Worm (Caenorhabditis elegans): ENCODE results near the gene C44C1.1.

- TF ChIP-seq fos-1 (tag; optimal IDR thresholded peaks at IDR 0.05): no peak
- TF ChIP-seq lin-39 (tag; optimal IDR thresholded peaks at IDR 0.05): no peak
- TF ChIP-seq unc-62 (GFP tag; optimal IDR thresholded peaks at IDR 0.05 in 1 of 2): no peak
- TF ChIP-seq unc-62 (tag; optimal IDR thresholded peaks at IDR 0.05): no peak
- TF ChIP-seq fkh-10 (GFP tag; optimal IDR thresholded peaks at IDR 0.05): no peak
- no peak for TF ChIP-seq daf-16 (GFP tag; optimal IDR thresholded peaks at IDR 0.05)
- TF ChIP-seq daf-16 (tag; optimal IDR thresholded peaks at IDR 0.05): peak; percentile 31
- no peak for TF ChIP-seq madf-9 (GFP tag; conservative IDR thresholded peaks at IDR 0.05)
- TF ChIP-seq hif-1 (tag; optimal IDR thresholded peaks at IDR 0.05): peak in 1 of 2 experiments; percentile 5
- 0 out of 2 replicates have a peak, but pooled peaks have one; percentile 32 for TF ChIP-seq tra-1 (GFP tag; IDR thresholded peaks at IDR 0.05)
- TF ChIP-seq nhr-237 (tag; optimal IDR thresholded peaks at IDR 0.05): no peak
- TF ChIP-seq mes-2 (tag; optimal IDR thresholded peaks at IDR 0.05; ENCODE audit: poor library complexity, severe bottlenecking): peak; percentile 22
- TF ChIP-seq lim-7 (GFP tag; IDR thresholded peaks at IDR 0.05): 0 out of 2 replicates have a peak, but pooled peaks have one; percentile 53
Measured at ce11 chrX:1012385-1012866, 31.9 kb downstream of the C44C1.1 start.

All from whole organism, L4 larva.